Fruit fly (Drosophila melanogaster): ENCODE results near the gene CG31041.

The CG31041 gene

DNA sequence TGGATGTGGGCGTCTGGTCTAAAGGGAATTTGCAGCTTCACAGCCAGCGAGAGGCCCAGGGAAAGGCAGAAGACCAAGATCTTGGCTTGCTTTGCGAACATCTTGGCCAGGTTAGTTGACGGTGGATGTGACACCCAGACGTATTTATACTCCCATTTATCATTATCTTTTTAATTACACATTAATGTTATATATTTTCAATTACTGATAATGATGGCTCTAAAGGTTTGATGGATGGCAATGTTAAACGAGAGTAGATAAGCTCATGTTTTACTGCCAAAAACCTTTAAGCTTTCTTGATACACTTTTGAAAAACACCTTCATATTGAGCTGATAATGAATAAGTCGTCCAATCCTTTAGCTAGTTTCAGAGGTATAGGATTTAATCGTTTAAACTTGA lies 1.0 kb downstream of the CG31041 start, which contains the start of gene CG11470:
Gene CG11470 (minus strand): TSS at position 101 of the 400 bp plus-strand sequence.
- TF ChIP-seq CG8159 (tag; optimal IDR thresholded peaks at IDR 0.05), result no peak
- no peak for TF ChIP-seq EcR (GFP tag; optimal IDR thresholded peaks at IDR 0.05)
- TF ChIP-seq CG17806 (tag; optimal IDR thresholded peaks at IDR 0.05), result no peak
- no peak for TF ChIP-seq CG15710 (tag; optimal IDR thresholded peaks at IDR 0.05)
- TF ChIP-seq CG8301 (tag; optimal IDR thresholded peaks at IDR 0.05), result no peak
- TF ChIP-seq Snoo (tag; optimal IDR thresholded peaks at IDR 0.05), result no peak
- TF ChIP-seq CG4496 (GFP tag; IDR thresholded peaks at IDR 0.05), result no peak
- TF ChIP-seq D1 (tag; optimal IDR thresholded peaks at IDR 0.05), result no peak
- no peak for TF ChIP-seq Pif1A (GFP tag; optimal IDR thresholded peaks at IDR 0.05)
- TF ChIP-seq CG10348 (GFP tag; IDR thresholded peaks at IDR 0.05), result no peak
- TF ChIP-seq rn (GFP tag; IDR thresholded peaks at IDR 0.05), result no peak
- no peak for TF ChIP-seq Pif1B (GFP tag; optimal IDR thresholded peaks at IDR 0.05)
- no peak for TF ChIP-seq fd96Ca (GFP tag; IDR thresholded peaks at IDR 0.05)
- no peak for TF ChIP-seq gl (tag; optimal IDR thresholded peaks at IDR 0.05)
- TF ChIP-seq Ets98B (GFP tag; IDR thresholded peaks at IDR 0.05), result no peak
- TF ChIP-seq CG32121 (GFP tag; IDR thresholded peaks at IDR 0.05), result no peak
- no peak for TF ChIP-seq CG13204 (GFP tag; optimal IDR thresholded peaks at IDR 0.05)
- no peak for TF ChIP-seq CG12605 (GFP tag; IDR thresholded peaks at IDR 0.05)
- TF ChIP-seq CG34367 (tag; optimal IDR thresholded peaks at IDR 0.05), result no peak
- TF ChIP-seq CG9948 (tag; optimal IDR thresholded peaks at IDR 0.05), result no peak

DNA sequence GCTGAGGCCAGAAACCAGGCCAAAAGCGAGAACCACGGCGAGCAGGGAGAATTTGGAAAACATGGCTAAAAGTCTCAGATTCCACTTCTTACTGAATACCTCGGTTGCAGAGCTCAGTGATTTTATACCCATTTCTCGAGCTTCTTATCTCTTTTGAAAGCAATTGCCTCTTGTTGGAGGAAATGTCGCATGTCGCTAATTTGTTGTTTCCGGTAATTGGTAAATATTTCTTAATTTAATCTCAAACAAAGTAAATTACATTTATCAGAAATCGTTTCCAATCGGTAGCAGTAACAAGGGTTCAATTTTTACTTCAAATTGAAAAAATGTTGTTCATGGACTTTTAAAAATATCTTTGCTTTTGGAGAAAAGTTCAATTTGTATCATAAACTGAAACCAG lies 2.7 kb downstream of the CG31041 start, which contains the start of gene CG7567:
Gene CG7567 (minus strand): TSS at position 101 of the 400 bp plus-strand sequence.
- TF ChIP-seq Pif1A (GFP tag; optimal IDR thresholded peaks at IDR 0.05), result no peak
- TF ChIP-seq Pif1B (GFP tag; optimal IDR thresholded peaks at IDR 0.05), result no peak
- no peak for TF ChIP-seq CG12605 (GFP tag; IDR thresholded peaks at IDR 0.05)
- TF ChIP-seq CG32121 (GFP tag; IDR thresholded peaks at IDR 0.05), result no peak
- TF ChIP-seq fd96Ca (GFP tag; IDR thresholded peaks at IDR 0.05), result no peak
- no peak for TF ChIP-seq Ets98B (GFP tag; IDR thresholded peaks at IDR 0.05)
- no peak for TF ChIP-seq CG9948 (tag; optimal IDR thresholded peaks at IDR 0.05)
- TF ChIP-seq CG34367 (tag; optimal IDR thresholded peaks at IDR 0.05), result no peak
- no peak for TF ChIP-seq CG15710 (tag; optimal IDR thresholded peaks at IDR 0.05)
- TF ChIP-seq CG13204 (GFP tag; optimal IDR thresholded peaks at IDR 0.05), result no peak
- no peak for TF ChIP-seq CG10348 (GFP tag; IDR thresholded peaks at IDR 0.05)
- TF ChIP-seq rn (GFP tag; IDR thresholded peaks at IDR 0.05), result no peak
- TF ChIP-seq CG17806 (tag; optimal IDR thresholded peaks at IDR 0.05), result no peak

DNA sequence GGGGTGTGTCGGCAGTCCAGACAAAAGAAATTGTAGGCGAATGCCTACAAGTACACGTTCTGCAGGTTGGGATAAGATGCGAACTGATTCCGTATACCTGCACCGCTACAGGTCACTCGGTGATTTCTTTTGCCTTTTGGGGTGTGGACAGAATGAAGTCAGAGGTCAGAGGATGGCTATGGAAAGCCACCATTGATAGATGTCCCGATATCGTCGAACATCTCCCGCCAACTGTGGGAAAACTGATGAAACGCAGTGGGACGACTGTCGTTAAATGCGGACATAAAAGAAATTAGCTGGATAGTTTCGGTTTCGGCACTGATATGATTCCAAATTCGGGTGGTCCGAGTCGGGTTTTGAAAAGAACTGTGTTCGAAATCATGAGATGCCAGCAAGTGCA lies 4.0 kb downstream of the CG31041 start:
- TF ChIP-seq Pif1B (GFP tag; optimal IDR thresholded peaks at IDR 0.05) (no peak), CG8301 (tag; optimal IDR thresholded peaks at IDR 0.05) (no peak), CG15710 (tag; optimal IDR thresholded peaks at IDR 0.05) (no peak), CG9948 (tag; optimal IDR thresholded peaks at IDR 0.05) (no peak), gl (tag; optimal IDR thresholded peaks at IDR 0.05) (no peak), Snoo (tag; optimal IDR thresholded peaks at IDR 0.05) (no peak), fd96Ca (GFP tag; IDR thresholded peaks at IDR 0.05) (no peak), CG12605 (GFP tag; IDR thresholded peaks at IDR 0.05) (no peak), rn (GFP tag; IDR thresholded peaks at IDR 0.05) (no peak), CG13204 (GFP tag; optimal IDR thresholded peaks at IDR 0.05) (no peak), CG8159 (tag; optimal IDR thresholded peaks at IDR 0.05) (no peak), CG34367 (tag; optimal IDR thresholded peaks at IDR 0.05) (no peak), CG17806 (tag; optimal IDR thresholded peaks at IDR 0.05) (no peak), Pif1A (GFP tag; optimal IDR thresholded peaks at IDR 0.05) (no peak), CG32121 (GFP tag; IDR thresholded peaks at IDR 0.05) (no peak), CG14655 (GFP tag; optimal IDR thresholded peaks at IDR 0.05) (no peak)

DNA sequence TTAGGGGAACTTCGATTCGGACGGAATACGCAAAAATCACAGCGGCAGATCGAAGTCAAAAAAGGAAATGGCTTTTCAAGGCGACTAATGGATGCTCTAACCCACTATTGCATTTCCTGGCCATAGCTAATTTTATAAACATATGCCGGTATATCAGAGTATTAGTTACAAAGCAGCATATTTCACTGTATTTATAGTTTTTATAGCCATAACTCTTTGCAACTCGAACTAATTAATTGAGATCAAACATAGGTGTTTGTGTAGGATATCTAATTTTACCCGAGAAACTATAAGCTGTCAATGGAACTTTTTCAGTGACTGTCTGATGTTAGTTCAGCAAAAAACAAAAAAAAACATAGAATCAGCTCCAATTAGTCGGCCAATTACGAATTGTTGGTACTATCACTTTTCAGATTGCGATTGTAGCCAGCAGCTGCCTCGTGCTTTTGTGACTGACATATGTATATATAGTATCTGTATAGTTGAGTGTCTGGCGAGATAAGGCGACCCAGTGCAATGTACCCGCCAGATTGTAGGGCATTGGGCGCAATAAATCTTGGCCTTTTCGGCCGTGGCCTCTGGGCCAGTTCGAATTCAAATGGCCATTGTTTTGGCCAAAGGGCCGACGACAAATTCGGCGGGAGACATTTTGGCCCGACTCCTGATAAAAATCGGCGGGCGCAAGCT lies 5.5 kb downstream of the CG31041 start:
- TF ChIP-seq Pif1A (GFP tag; optimal IDR thresholded peaks at IDR 0.05) (no peak), EcR (GFP tag; optimal IDR thresholded peaks at IDR 0.05) (peak; percentile 38)

DNA sequence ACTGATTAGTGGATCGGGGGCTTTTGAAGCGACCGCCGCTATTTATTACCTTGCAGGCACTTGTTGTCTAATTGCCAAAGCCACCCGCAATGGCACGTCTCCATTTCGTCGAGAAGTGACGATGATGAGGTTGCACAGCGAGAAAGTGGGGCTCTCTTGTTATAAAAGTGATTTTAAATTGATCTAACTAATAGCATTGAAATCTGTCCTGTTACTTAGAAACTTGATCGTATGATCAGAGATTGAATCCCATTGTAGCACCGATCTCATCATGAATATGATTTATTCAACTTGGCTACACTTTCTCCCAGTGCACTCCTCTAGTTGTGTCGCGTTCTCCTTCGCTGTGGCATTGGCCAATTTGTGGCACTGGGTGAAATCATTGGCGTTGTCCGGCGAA lies 6.4 kb downstream of the CG31041 start:
- TF ChIP-seq Ets98B (GFP tag; IDR thresholded peaks at IDR 0.05) (0 out of 2 replicates have a peak, but pooled peaks have one; percentile 8), fd96Ca (GFP tag; IDR thresholded peaks at IDR 0.05) (0 out of 3 replicates have a peak, but pooled peaks have one; percentile 44), CG10348 (GFP tag; IDR thresholded peaks at IDR 0.05) (no peak), CG4496 (GFP tag; IDR thresholded peaks at IDR 0.05) (0 out of 3 replicates have a peak, but pooled peaks have one; percentile 15)

DNA sequence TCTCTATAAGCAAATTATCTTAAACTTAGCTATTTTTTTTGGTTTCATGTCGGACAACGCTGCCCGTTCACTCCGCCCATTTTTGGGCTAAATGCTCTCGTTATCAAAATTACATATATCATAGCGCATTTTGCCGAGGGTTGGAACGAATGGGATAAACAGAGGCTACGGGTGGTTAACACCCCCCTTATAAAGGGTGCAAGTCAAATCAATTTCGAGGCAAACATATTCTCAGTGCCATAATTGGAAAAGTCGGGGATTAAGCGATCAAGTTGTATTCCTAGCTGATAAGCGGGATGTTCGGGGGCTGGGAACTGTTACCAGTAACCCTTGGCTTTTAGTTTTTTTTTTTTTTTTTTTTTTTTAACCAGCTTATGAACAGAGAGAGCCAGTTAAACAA lies 7.4 kb downstream of the CG31041 start:
- TF ChIP-seq CG15710 (tag; optimal IDR thresholded peaks at IDR 0.05), result no peak
- TF ChIP-seq CG8159 (tag; optimal IDR thresholded peaks at IDR 0.05), result no peak
- no peak for TF ChIP-seq Pif1A (GFP tag; optimal IDR thresholded peaks at IDR 0.05)
- no peak for TF ChIP-seq CG34367 (tag; optimal IDR thresholded peaks at IDR 0.05)
- TF ChIP-seq Ets98B (GFP tag; IDR thresholded peaks at IDR 0.05), result no peak
- no peak for TF ChIP-seq Snoo (tag; optimal IDR thresholded peaks at IDR 0.05)
- no peak for TF ChIP-seq CG14655 (GFP tag; optimal IDR thresholded peaks at IDR 0.05)
- no peak for TF ChIP-seq CG12605 (GFP tag; IDR thresholded peaks at IDR 0.05)
- no peak for TF ChIP-seq CG17806 (tag; optimal IDR thresholded peaks at IDR 0.05)
- TF ChIP-seq Pif1B (GFP tag; optimal IDR thresholded peaks at IDR 0.05), result no peak
- TF ChIP-seq fd96Ca (GFP tag; IDR thresholded peaks at IDR 0.05), result no peak
- no peak for TF ChIP-seq rn (GFP tag; IDR thresholded peaks at IDR 0.05)
- no peak for TF ChIP-seq gl (tag; optimal IDR thresholded peaks at IDR 0.05)
- no peak for TF ChIP-seq CG9948 (tag; optimal IDR thresholded peaks at IDR 0.05)
- no peak for TF ChIP-seq CG10348 (GFP tag; IDR thresholded peaks at IDR 0.05)
